Worm (Caenorhabditis elegans): ENCODE data around the gene ZK354.8.
"Not testable (repeated sequence)": the region's sequence is repeated elsewhere in the genome, so short reads cannot be mapped to it uniquely, and the experiment has no call there.

Gene ZK354.8

DNA sequence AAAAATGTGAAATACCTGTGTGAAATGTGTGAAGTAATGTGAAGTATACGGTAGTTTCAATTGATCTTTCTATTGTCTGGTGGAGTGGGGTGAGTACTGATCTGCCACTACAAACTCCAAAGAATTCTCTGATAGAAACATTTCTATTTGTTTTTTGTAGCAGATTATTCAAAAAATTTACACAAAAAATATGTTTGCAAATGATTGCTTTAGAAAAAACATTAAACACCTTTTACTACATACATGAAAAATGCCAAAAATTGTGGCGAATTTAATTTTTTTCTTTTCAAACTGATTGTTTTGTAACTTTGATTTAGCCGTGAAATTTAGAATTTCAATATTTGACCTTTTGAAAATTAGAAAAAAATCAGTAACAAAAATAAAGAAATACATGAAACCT is 3.8 kb upstream of the ZK354.8 start, which contains the start of gene ZK354.3:
Gene ZK354.3 (plus strand): TSS at position 301 of the 400 bp plus-strand sequence.
- TF ChIP-seq sea-2 (GFP tag; optimal IDR thresholded peaks at IDR 0.05) = no peak
- TF ChIP-seq nhr-12 (tag; optimal IDR thresholded peaks at IDR 0.05) = no peak
- TF ChIP-seq snpc-4 (tag; optimal IDR thresholded peaks at IDR 0.05) = no peak
- TF ChIP-seq daf-12 (tag; optimal IDR thresholded peaks at IDR 0.05) = no peak
- TF ChIP-seq nhr-11 (tag; optimal IDR thresholded peaks at IDR 0.05) = no peak
- TF ChIP-seq ztf-11 (tag; optimal IDR thresholded peaks at IDR 0.05) = no peak
- TF ChIP-seq jun-1 (tag; optimal IDR thresholded peaks at IDR 0.05) = no peak
- TF ChIP-seq ceh-16 (tag; optimal IDR thresholded peaks at IDR 0.05) = no peak
- TF ChIP-seq mml-1 (tag; optimal IDR thresholded peaks at IDR 0.05) = no peak
- no peak for TF ChIP-seq elt-1 (tag; optimal IDR thresholded peaks at IDR 0.05)
- no peak for TF ChIP-seq ama-1 (optimal IDR thresholded peaks at IDR 0.05)
- TF ChIP-seq pha-4 (tag; optimal IDR thresholded peaks at IDR 0.05) = no peak

DNA sequence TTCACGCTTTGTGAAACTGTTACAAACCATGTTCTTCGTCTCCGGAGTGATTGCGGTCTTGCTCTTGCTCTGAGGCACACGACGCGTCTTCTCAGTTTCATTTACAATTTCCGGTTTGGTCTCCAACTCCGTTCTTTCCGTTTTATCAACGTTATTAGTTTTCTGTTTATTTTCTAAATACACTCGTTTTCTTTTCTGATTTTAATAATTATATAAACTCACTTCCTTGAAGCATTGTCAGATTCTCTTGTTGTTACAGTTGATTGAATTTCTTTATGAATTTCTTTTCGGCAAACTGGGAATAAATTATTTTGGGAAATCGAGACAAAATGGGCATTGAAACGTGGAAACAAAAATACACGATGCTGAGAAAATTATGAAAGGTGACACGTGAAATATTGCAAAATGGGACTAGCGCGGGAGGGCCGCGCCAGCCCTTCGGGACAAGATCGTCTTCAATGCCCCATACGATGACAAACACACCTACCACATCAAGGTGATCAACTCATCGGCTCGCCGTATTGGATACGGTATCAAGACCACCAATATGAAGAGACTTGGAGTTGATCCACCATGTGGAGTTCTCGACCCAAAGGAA is 2.2 kb upstream of the ZK354.8 start, which contains the start of the genes ZK354.9 and msp-58:
Gene ZK354.9 (minus strand): TSS at position 101 of the 598 bp plus-strand sequence.
Gene msp-58 (plus strand): TSS at position 548 of the 598 bp plus-strand sequence.
- not testable (repeated sequence) for TF ChIP-seq lin-15B, egl-5, nhr-67 (tag; optimal IDR thresholded peaks at IDR 0.05)

DNA sequence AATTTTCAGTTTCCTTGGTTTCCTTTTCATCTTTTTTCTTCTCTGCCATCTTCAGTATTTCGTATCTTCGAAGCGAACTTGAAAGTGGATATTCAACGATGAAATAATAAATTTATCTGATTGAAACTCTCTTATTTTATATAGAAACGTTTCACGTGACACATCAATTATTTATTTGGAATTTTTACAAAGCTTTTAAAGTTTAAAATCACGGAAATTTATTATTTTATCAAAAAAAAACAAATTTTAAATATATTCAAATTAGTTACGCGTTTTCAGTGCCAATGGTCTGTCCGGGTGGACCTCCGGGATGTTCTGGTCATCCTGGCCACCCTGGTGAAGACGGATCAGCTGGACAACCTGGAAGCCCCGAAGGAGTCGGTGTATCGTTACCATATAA is 2.9 kb downstream of the ZK354.8 start, which contains the start of gene ZK354.7:
Gene ZK354.7 (minus strand): TSS at position 101 of the 400 bp plus-strand sequence.
- TF ChIP-seq fos-1 (tag; optimal IDR thresholded peaks at IDR 0.05) = no peak
- TF ChIP-seq ceh-16 (tag; optimal IDR thresholded peaks at IDR 0.05) = no peak
- no peak for TF ChIP-seq zag-1 (tag; optimal IDR thresholded peaks at IDR 0.05)

DNA sequence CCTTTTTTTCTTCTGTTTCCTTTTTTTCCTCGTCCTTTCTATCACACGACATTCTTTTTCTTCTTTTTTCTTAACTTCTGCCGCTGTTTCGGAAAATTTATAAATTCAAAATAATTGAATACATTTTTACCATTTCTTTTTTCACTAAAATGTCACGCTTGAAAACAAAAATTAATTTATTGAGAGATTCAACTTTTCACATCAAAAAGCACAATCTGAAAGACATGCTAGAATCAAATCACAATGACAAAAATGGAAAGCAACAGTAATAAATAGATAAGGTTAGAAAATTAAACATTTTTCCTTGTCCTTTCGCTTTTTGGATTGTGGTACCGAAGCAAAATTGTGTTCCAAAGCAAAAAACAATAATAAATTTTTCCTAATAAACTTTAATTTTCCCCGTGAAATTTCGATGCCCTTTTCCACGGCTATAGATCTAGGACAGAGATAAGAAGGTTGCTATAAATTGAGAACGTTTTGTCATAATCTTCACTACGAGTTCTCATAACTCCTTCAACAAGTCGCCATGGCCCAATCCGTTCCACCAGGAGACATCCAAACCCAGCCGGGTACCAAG is 8.4 kb downstream of the ZK354.8 start, which contains the start of the genes ZK354.6 and msp-113:
Gene ZK354.6 (minus strand): TSS at position 101 of the 577 bp plus-strand sequence.
Gene msp-113 (plus strand): TSS at position 527 of the 577 bp plus-strand sequence.
- TF ChIP-seq fos-1 (tag; optimal IDR thresholded peaks at IDR 0.05) (no peak), skn-1 (tag; optimal IDR thresholded peaks at IDR 0.05) (no peak), lin-15B (tag; optimal IDR thresholded peaks at IDR 0.05) (no peak), ZK546.5 (tag; optimal IDR thresholded peaks at IDR 0.05) (no peak), zag-1 (tag; optimal IDR thresholded peaks at IDR 0.05) (no peak)

DNA sequence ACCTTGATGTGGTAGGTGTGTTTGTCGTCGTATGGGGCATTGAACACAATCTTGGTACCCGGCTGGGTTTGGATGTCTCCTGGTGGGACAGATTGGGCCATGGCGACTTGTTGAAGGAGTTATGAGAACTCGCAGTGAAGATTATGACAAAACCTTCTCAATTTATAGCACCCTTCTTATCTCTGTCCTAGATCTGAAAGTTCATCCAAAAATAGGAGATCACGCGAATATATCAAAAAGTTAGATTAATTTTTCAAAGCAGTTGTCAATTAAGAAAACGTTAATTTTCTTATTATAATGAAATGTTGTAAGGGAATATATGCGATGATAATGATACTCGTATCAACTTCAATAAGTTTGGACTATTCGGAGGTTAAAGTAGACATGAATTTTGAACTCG is 10.7 kb downstream of the ZK354.8 start, which contains the start of gene msp-51:
Gene msp-51 (minus strand): TSS at position 101 of the 400 bp plus-strand sequence.
- TF ChIP-seq pqm-1 (tag; optimal IDR thresholded peaks at IDR 0.05); ceh-16 (tag; optimal IDR thresholded peaks at IDR 0.05); fkh-10 (GFP tag; optimal IDR thresholded peaks at IDR 0.05): not testable (repeated sequence)

DNA sequence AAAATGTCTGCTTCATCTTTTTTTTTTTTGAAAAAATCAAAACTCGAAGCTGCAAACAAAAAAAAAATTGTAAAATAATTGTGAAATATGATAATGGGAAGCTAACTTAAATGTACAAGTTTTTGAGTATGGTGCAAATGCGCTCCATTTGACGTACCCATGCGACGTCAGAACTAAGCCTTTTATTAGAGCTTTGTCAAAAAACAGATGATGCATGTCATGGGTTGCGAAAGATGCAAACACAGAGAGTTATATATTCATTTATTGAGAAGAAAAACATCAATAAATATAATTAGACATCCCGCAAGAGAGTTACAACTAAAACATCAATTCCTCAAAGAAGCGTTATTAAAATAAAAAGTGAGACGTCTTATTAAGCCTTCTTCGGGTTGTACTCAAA is 11.5 kb downstream of the ZK354.8 start:
- TF ChIP-seq nhr-25 (tag; optimal IDR thresholded peaks at IDR 0.05) = no peak
- TF ChIP-seq R02D3.7 (tag; optimal IDR thresholded peaks at IDR 0.05) = no peak
- TF ChIP-seq ceh-28 (tag; optimal IDR thresholded peaks at IDR 0.05) = no peak
- no peak for TF ChIP-seq nhr-77 (tag; optimal IDR thresholded peaks at IDR 0.05)
- no peak for TF ChIP-seq nhr-43 (tag; optimal IDR thresholded peaks at IDR 0.05; ENCODE audit: poor library complexity, severe bottlenecking)
- no peak for TF ChIP-seq egl-5 (tag; optimal IDR thresholded peaks at IDR 0.05)
- no peak for TF ChIP-seq nhr-11 (tag; optimal IDR thresholded peaks at IDR 0.05)
- no peak for TF ChIP-seq lin-15B (tag; optimal IDR thresholded peaks at IDR 0.05)
- TF ChIP-seq lsy-12 (tag; optimal IDR thresholded peaks at IDR 0.05) = no peak
- TF ChIP-seq pqm-1 (tag; optimal IDR thresholded peaks at IDR 0.05) = no peak

ce11 chrIV:5291207-5291606 is 14.7 kb downstream of the ZK354.8 start:
- TF ChIP-seq daf-12 (tag; optimal IDR thresholded peaks at IDR 0.05) = no peak
- TF ChIP-seq nfya-1 (tag; optimal IDR thresholded peaks at IDR 0.05; ENCODE audit: insufficient read depth) = no peak
- no peak for TF ChIP-seq tbx-2 (tag; optimal IDR thresholded peaks at IDR 0.05)
- no peak for TF ChIP-seq hmg-11 (tag; optimal IDR thresholded peaks at IDR 0.05)
- TF ChIP-seq ceh-82 (tag; optimal IDR thresholded peaks at IDR 0.05) = no peak
- TF ChIP-seq nhr-28 (tag; optimal IDR thresholded peaks at IDR 0.05) = no peak
- no peak for TF ChIP-seq lsy-12 (tag; optimal IDR thresholded peaks at IDR 0.05)
- no peak for TF ChIP-seq pha-4 (tag; optimal IDR thresholded peaks at IDR 0.05)
- no peak for TF ChIP-seq jun-1 (tag; optimal IDR thresholded peaks at IDR 0.05)
- TF ChIP-seq unc-39 (tag; optimal IDR thresholded peaks at IDR 0.05) = no peak
- TF ChIP-seq lin-15B (tag; optimal IDR thresholded peaks at IDR 0.05) = no peak
- no peak for TF ChIP-seq ztf-11 (tag; optimal IDR thresholded peaks at IDR 0.05)
- no peak for TF ChIP-seq eor-1 (tag; optimal IDR thresholded peaks at IDR 0.05)
